Fruit fly (Drosophila melanogaster): ENCODE results near the gene PolD2.

PolD2 gene

dm6 chr3L:1794164-1794942, 18.9 kb downstream of the PolD2 start:
- peak; percentile 3 for TF ChIP-seq CG17801 (GFP tag; optimal IDR thresholded peaks at IDR 0.05; ENCODE audit: partially characterized antibody)

dm6 chr3L:1794943-1795696, 19.7 kb downstream of the PolD2 start, which contains the start of the genes alpha-Spec, dlt and Cdc37:
alpha-Spec (minus strand) TSS chr3L:1795328.
dlt (minus strand) TSS chr3L:1795328.
Cdc37 (plus strand) TSS chr3L:1795392.
- TF ChIP-seq CG17801 (GFP tag; optimal IDR thresholded peaks at IDR 0.05; ENCODE audit: partially characterized antibody), result peak; percentile 75

dm6 chr3L:1797005-1797404, 21.6 kb downstream of the PolD2 start, which contains the start of gene CG12020:
CG12020 (plus strand) TSS chr3L:1797305.
- no peak for TF ChIP-seq CG17801 (GFP tag; optimal IDR thresholded peaks at IDR 0.05; ENCODE audit: partially characterized antibody)

dm6 chr3L:1798649-1799048, 23.2 kb downstream of the PolD2 start, which contains the start of gene Patj:
Patj (plus strand) TSS chr3L:1798803.
- TF ChIP-seq CG17801 (GFP tag; optimal IDR thresholded peaks at IDR 0.05; ENCODE audit: partially characterized antibody), result no peak

- TF ChIP-seq CG17801 (GFP tag; optimal IDR thresholded peaks at IDR 0.05; ENCODE audit: partially characterized antibody), result peak; percentile 35
Measured at dm6 chr3L:1802802-1803201, 27.4 kb downstream of the PolD2 start, which contains the start of the genes JTBR and CG42676. JTBR (minus strand) TSS chr3L:1802856. CG42676 (plus strand) TSS chr3L:1803107.

dm6 chr3L:1808631-1809030, 33.2 kb downstream of the PolD2 start:
- TF ChIP-seq CG17801 (GFP tag; optimal IDR thresholded peaks at IDR 0.05; ENCODE audit: partially characterized antibody), result no peak

- no peak for TF ChIP-seq CG17801 (GFP tag; optimal IDR thresholded peaks at IDR 0.05; ENCODE audit: partially characterized antibody)
Measured at dm6 chr3L:1810288-1810687, 34.9 kb downstream of the PolD2 start, which contains the start of gene GV1. GV1 (plus strand) TSS chr3L:1810588.

- TF ChIP-seq CG17801 (GFP tag; optimal IDR thresholded peaks at IDR 0.05; ENCODE audit: partially characterized antibody), result no peak
Measured at dm6 chr3L:1816614-1817013, 41.2 kb downstream of the PolD2 start.

dm6 chr3L:1817405-1817804, 42.0 kb downstream of the PolD2 start:
- no peak for TF ChIP-seq CG17801 (GFP tag; optimal IDR thresholded peaks at IDR 0.05; ENCODE audit: partially characterized antibody)

dm6 chr3L:1818834-1819233, 43.4 kb downstream of the PolD2 start:
- no peak for TF ChIP-seq CG17801 (GFP tag; optimal IDR thresholded peaks at IDR 0.05; ENCODE audit: partially characterized antibody)

- TF ChIP-seq CG17801 (GFP tag; optimal IDR thresholded peaks at IDR 0.05; ENCODE audit: partially characterized antibody), result no peak
Measured at dm6 chr3L:1821140-1821539, 45.7 kb downstream of the PolD2 start.

- no peak for TF ChIP-seq CG17801 (GFP tag; optimal IDR thresholded peaks at IDR 0.05; ENCODE audit: partially characterized antibody)
Measured at dm6 chr3L:1822365-1822764, 46.9 kb downstream of the PolD2 start.
